Worm (Caenorhabditis elegans) whole organism, young adult: ENCODE results near the gene dph-2.

Experiments used
- C17E4.6 ChIP-seq: fragments of 200-800 bp; sonication (Bioruptor generic); IDR thresholded peaks from 2 replicates; pipeline ENCODE4 v1.3.6; 2022; ENCODE audit warnings: missing genetic modification reagents, missing genetic modification characterization, missing compliant biosample characterization
- F39B2.1 ChIP-seq: fragments of 200-800 bp; sonication (Bioruptor generic); IDR thresholded peaks from 2 replicates; pipeline ENCODE4 v1.3.6; 2022; ENCODE audit warnings: missing genetic modification reagents, missing genetic modification characterization, missing compliant biosample characterization
- ztf-22 ChIP-seq: fragments of 200-800 bp; sonication (Bioruptor generic); optimal IDR thresholded peaks from 2 replicates; lab custom pipeline; 2018; ENCODE audit warnings: mild to moderate bottlenecking, missing genetic modification characterization, moderate library complexity, missing compliant biosample characterization

- no peak for TF ChIP-seq F39B2.1 (GFP tag; lab: Robert Waterston, UW)
- TF ChIP-seq C17E4.6 (GFP tag; lab: Robert Waterston, UW): no peak
- TF ChIP-seq ztf-22: no peak
Measured at ce11 chrII:10706901-10707300, 7.2 kb downstream of the dph-2 start, which contains the start of gene col-80.
